Worm (Caenorhabditis elegans) whole organism, L1 larva: ENCODE measurements around the gene ndx-3.

Experiments used
- C04F5.9 ChIP-seq: sonication (generic microtip); optimal IDR thresholded peaks from 2 replicates; lab custom pipeline; 2016; ENCODE audit warnings: missing genetic modification characterization, missing compliant biosample characterization
- aly-2 ChIP-seq: fragments of 150-350 bp; optimal IDR thresholded peaks from 2 replicates; lab custom pipeline; 2014; ENCODE audit warnings: missing biosample characterization, missing genetic modification characterization
- ama-1 ChIP-seq: fragments of 150-350 bp; optimal IDR thresholded peaks from 2 replicates; lab custom pipeline; 2014
- blmp-1 ChIP-seq: fragments of 150-350 bp; optimal IDR thresholded peaks from 2 replicates; lab custom pipeline; 2014; ENCODE audit warnings: missing biosample characterization, missing genetic modification characterization
- ceh-63 ChIP-seq: fragments of 200-800 bp; sonication (Bioruptor generic); optimal IDR thresholded peaks from 2 replicates; lab custom pipeline; 2018; ENCODE audit warnings: mild to moderate bottlenecking, missing genetic modification characterization, missing compliant biosample characterization
- ceh-8 ChIP-seq: fragments of 200-800 bp; sonication (Bioruptor generic); optimal IDR thresholded peaks from 2 replicates; lab custom pipeline; 2018; ENCODE audit warnings: mild to moderate bottlenecking, missing genetic modification characterization, moderate library complexity, missing compliant biosample characterization
- ceh-88 ChIP-seq: fragments of 200-800 bp; sonication (Bioruptor generic); IDR thresholded peaks from 2 replicates; pipeline ENCODE4 v1.3.6; 2022; ENCODE audit warnings: missing genetic modification characterization, missing compliant biosample characterization
- ces-1 ChIP-seq: fragments of 150-350 bp; optimal IDR thresholded peaks from 2 replicates; lab custom pipeline; 2014; ENCODE audit warnings: missing biosample characterization, missing genetic modification reagents, missing genetic modification characterization
- dpl-1 ChIP-seq, 3 experiments: fragments of 150-350 bp in 2 of 3; sonication (generic microtip) in 1 of 3; optimal IDR thresholded peaks; 2 replicates each; lab custom pipeline; 2014 to 2017; ENCODE audit warnings: missing biosample characterization in 3 of 3, missing genetic modification characterization in 3 of 3, missing genetic modification reagents in 3 of 3
- efl-1 ChIP-seq, 4 experiments: fragments of 150-350 bp; optimal IDR thresholded peaks in 3 of 4; peaks in 1 of 4; 1 replicate in 1 of 4; 2 replicates in 3 of 4; lab custom pipeline; 2014; ENCODE audit warnings: missing biosample characterization in 2 of 4, missing genetic modification characterization in 2 of 4, missing genetic modification reagents in 2 of 4
- efl-3 ChIP-seq: fragments of 200-800 bp; sonication (Bioruptor generic); optimal IDR thresholded peaks from 2 replicates; lab custom pipeline; 2018; ENCODE audit warnings: mild to moderate bottlenecking, missing genetic modification characterization, missing compliant biosample characterization
- egl-13 ChIP-seq: sonication (generic microtip); optimal IDR thresholded peaks from 2 replicates; lab custom pipeline; 2016; ENCODE audit warnings: missing genotype, missing genetic modification reagents, missing genetic modification characterization, missing compliant biosample characterization
- egl-27 ChIP-seq, 2 experiments: fragments of 150-350 bp in 1 of 2; sonication (generic microtip); optimal IDR thresholded peaks; 3 replicates each; lab custom pipeline; 2017 to 2018; ENCODE audit warnings: missing biosample characterization in 2 of 2, missing genetic modification characterization in 2 of 2, missing genetic modification reagents in 2 of 2
- elt-2 ChIP-seq: sonication (generic microtip); optimal IDR thresholded peaks from 2 replicates; lab custom pipeline; 2016; ENCODE audit warnings: missing genetic modification characterization, mild to moderate bottlenecking, inconsistent platforms, missing compliant biosample characterization, missing genetic modification reagents
- fkh-8 ChIP-seq: sonication (generic microtip); optimal IDR thresholded peaks from 2 replicates; lab custom pipeline; 2016; ENCODE audit warnings: mild to moderate bottlenecking, missing genetic modification characterization, missing compliant biosample characterization
- fos-1 ChIP-seq: fragments of 150-350 bp; optimal IDR thresholded peaks from 2 replicates; lab custom pipeline; 2014; ENCODE audit warnings: missing biosample characterization, missing genetic modification characterization
- hlh-17 ChIP-seq: fragments of 200-800 bp; sonication (Bioruptor generic); optimal IDR thresholded peaks from 2 replicates; lab custom pipeline; 2018; ENCODE audit warnings: missing genetic modification characterization, mild to moderate bottlenecking, missing compliant biosample characterization, moderate library complexity, borderline replicate concordance
- hlh-4 ChIP-seq: sonication (generic microtip); optimal IDR thresholded peaks from 2 replicates; lab custom pipeline; 2016; ENCODE audit warnings: mild to moderate bottlenecking, missing genetic modification characterization, missing compliant biosample characterization
- jun-1 ChIP-seq: fragments of 150-350 bp; optimal IDR thresholded peaks from 2 replicates; lab custom pipeline; 2014; ENCODE audit warnings: missing biosample characterization, missing genetic modification reagents, missing genetic modification characterization
- lin-14 ChIP-seq: fragments of 200-800 bp; sonication (Bioruptor generic); optimal IDR thresholded peaks from 2 replicates; lab custom pipeline; 2018; ENCODE audit warnings: mild to moderate bottlenecking, missing genetic modification characterization, moderate library complexity, missing compliant biosample characterization
- lin-39 ChIP-seq: fragments of 150-350 bp; optimal IDR thresholded peaks from 2 replicates; lab custom pipeline; 2014; ENCODE audit warnings: missing biosample characterization, missing genetic modification reagents, missing genetic modification characterization
- lir-3 ChIP-seq: sonication (generic microtip); optimal IDR thresholded peaks from 2 replicates; lab custom pipeline; 2016; ENCODE audit warnings: mild to moderate bottlenecking, missing genetic modification characterization, moderate library complexity, missing compliant biosample characterization; ENCODE audit not compliant: poor library complexity
- lsy-2 ChIP-seq, 2 experiments: fragments of 150-350 bp; optimal IDR thresholded peaks; 2 replicates each; lab custom pipeline; 2014; ENCODE audit warnings: missing biosample characterization in 2 of 2, missing genetic modification characterization in 2 of 2
- mef-2 ChIP-seq: fragments of 150-350 bp; optimal IDR thresholded peaks from 2 replicates; lab custom pipeline; 2014; ENCODE audit warnings: missing biosample characterization, missing genetic modification characterization
- nhr-11 ChIP-seq: fragments of 150-350 bp; optimal IDR thresholded peaks from 2 replicates; lab custom pipeline; 2014; ENCODE audit warnings: missing biosample characterization, missing genetic modification characterization
- nhr-12 ChIP-seq: sonication (generic microtip); optimal IDR thresholded peaks from 2 replicates; lab custom pipeline; 2017; ENCODE audit warnings: missing biosample characterization, missing genetic modification characterization
- nhr-47 ChIP-seq: sonication (generic microtip); optimal IDR thresholded peaks from 2 replicates; lab custom pipeline; 2016; ENCODE audit warnings: mild to moderate bottlenecking, missing genetic modification characterization, moderate library complexity, missing compliant biosample characterization
- nhr-76 ChIP-seq: sonication (generic microtip); optimal IDR thresholded peaks from 2 replicates; lab custom pipeline; 2017; ENCODE audit warnings: missing biosample characterization, missing genetic modification characterization
- nhr-77 ChIP-seq: fragments of 150-350 bp; optimal IDR thresholded peaks from 2 replicates; lab custom pipeline; 2014; ENCODE audit warnings: missing biosample characterization, missing genetic modification characterization
- nhr-84 ChIP-seq: sonication (generic microtip); optimal IDR thresholded peaks from 2 replicates; lab custom pipeline; 2017; ENCODE audit warnings: missing biosample characterization, missing genetic modification characterization
- pax-3 ChIP-seq: fragments of 200-800 bp; sonication (Bioruptor generic); optimal IDR thresholded peaks from 2 replicates; lab custom pipeline; 2018; ENCODE audit warnings: mild to moderate bottlenecking, missing genetic modification characterization, moderate library complexity, missing compliant biosample characterization
- rnt-1 ChIP-seq: sonication (generic microtip); optimal IDR thresholded peaks from 2 replicates; lab custom pipeline; 2016; ENCODE audit warnings: mild to moderate bottlenecking, missing genetic modification characterization, moderate library complexity, missing compliant biosample characterization
- sptf-1 ChIP-seq: fragments of 150-350 bp; optimal IDR thresholded peaks from 2 replicates; lab custom pipeline; 2014; ENCODE audit warnings: missing biosample characterization, missing genetic modification characterization
- sup-37 ChIP-seq: fragments of 200-800 bp; sonication (Bioruptor generic); optimal IDR thresholded peaks from 2 replicates; lab custom pipeline; 2018; ENCODE audit warnings: mild to moderate bottlenecking, missing genetic modification characterization, missing compliant biosample characterization
- swsn-7 ChIP-seq: sonication (generic microtip); optimal IDR thresholded peaks from 2 replicates; lab custom pipeline; 2016; ENCODE audit warnings: missing genetic modification characterization, missing compliant biosample characterization
- tbx-2 ChIP-seq: sonication (generic microtip); optimal IDR thresholded peaks from 2 replicates; lab custom pipeline; 2016; ENCODE audit warnings: missing genetic modification characterization, missing compliant biosample characterization
- tlp-1 ChIP-seq: fragments of 150-350 bp; optimal IDR thresholded peaks from 2 replicates; lab custom pipeline; 2014; ENCODE audit warnings: missing biosample characterization, missing genetic modification characterization
- unc-62 ChIP-seq: fragments of 150-350 bp; optimal IDR thresholded peaks from 2 replicates; lab custom pipeline; 2014; ENCODE audit warnings: missing biosample characterization, missing genetic modification reagents, missing genetic modification characterization
- unc-86 ChIP-seq: sonication (generic microtip); optimal IDR thresholded peaks from 2 replicates; lab custom pipeline; 2016; ENCODE audit warnings: missing genetic modification characterization, missing compliant biosample characterization
- unc-98 ChIP-seq: fragments of 200-800 bp; sonication (Bioruptor generic); IDR thresholded peaks from 2 replicates; pipeline ENCODE4 v1.3.6; 2022; ENCODE audit warnings: missing genetic modification characterization, missing compliant biosample characterization
- vab-15 ChIP-seq: sonication (generic microtip); optimal IDR thresholded peaks from 2 replicates; lab custom pipeline; 2017; ENCODE audit warnings: missing genotype, mild to moderate bottlenecking, missing genetic modification characterization, missing compliant biosample characterization
- zip-4 ChIP-seq: fragments of 200-800 bp; sonication (Bioruptor generic); optimal IDR thresholded peaks from 2 replicates; lab custom pipeline; 2018; ENCODE audit warnings: mild to moderate bottlenecking, missing genetic modification characterization, moderate library complexity, missing compliant biosample characterization
- ztf-11 ChIP-seq, 2 experiments: sonication (generic microtip); optimal IDR thresholded peaks; 2 replicates each; lab custom pipeline; 2016 to 2017; ENCODE audit warnings: missing genetic modification characterization in 2 of 2, missing biosample characterization in 1 of 2, missing compliant biosample characterization in 1 of 2
- ztf-4 ChIP-seq: fragments of 150-350 bp; optimal IDR thresholded peaks from 2 replicates; lab custom pipeline; 2014; ENCODE audit warnings: missing biosample characterization, missing genetic modification characterization

ndx-3 gene

ce11 chrII:4993530-4994192, 40.3 kb downstream of the ndx-3 start, which contains the start of the genes eif-1 and vps-24 (continued):
- TF ChIP-seq nhr-47 (tag; lab: Kevin White, UChicago): peak; percentile 46
- no peak for TF ChIP-seq nhr-77 (tag; lab: Kevin White, UChicago)
- TF ChIP-seq nhr-84: no peak
- TF ChIP-seq jun-1: no peak
- TF ChIP-seq sptf-1: no peak
- TF ChIP-seq fos-1 (tag; lab: Kevin White, UChicago): no peak
- no peak for TF ChIP-seq ceh-88 (GFP tag; lab: Robert Waterston, UW)
- TF ChIP-seq unc-98 (GFP tag; lab: Robert Waterston, UW): no peak
- no peak for TF ChIP-seq ces-1 (GFP tag; lab: Kevin White, UChicago)
- peak; percentile 12 for TF ChIP-seq swsn-7 (tag; lab: Kevin White, UChicago)
- TF ChIP-seq elt-2: no peak
- TF ChIP-seq tbx-2 (tag; lab: Kevin White, UChicago): peak; percentile 47
- TF ChIP-seq pax-3 (tag; lab: Kevin White, UChicago): no peak
- peak; percentile 12 for TF ChIP-seq blmp-1 (tag; lab: Kevin White, UChicago)
- peak; percentile 58 for TF ChIP-seq lir-3
- no peak for TF ChIP-seq ztf-4
- TF ChIP-seq ztf-11 (tag; optimal IDR thresholded peaks at IDR 0.05; lab: Kevin White, UChicago): no peak
- peak; percentile 16 for TF ChIP-seq fkh-8 (tag; lab: Kevin White, UChicago)
- no peak for TF ChIP-seq vab-15
- no peak for TF ChIP-seq ama-1 (lab: Kevin White, UChicago)
- peak; percentile 49 for TF ChIP-seq lin-14 (GFP tag; lab: Kevin White, UChicago)
- TF ChIP-seq tlp-1: no peak
- no peak for TF ChIP-seq C04F5.9 (tag; lab: Kevin White, UChicago)
- TF ChIP-seq efl-3 (GFP tag; lab: Kevin White, UChicago): no peak
- no peak for TF ChIP-seq hlh-4 (tag; lab: Kevin White, UChicago)
- peak; percentile 53 to 74 for TF ChIP-seq lsy-2 (tag; optimal IDR thresholded peaks at IDR 0.05; lab: Kevin White, UChicago)
- TF ChIP-seq nhr-11 (tag; lab: Kevin White, UChicago): no peak
- TF ChIP-seq dpl-1 (GFP tag; optimal IDR thresholded peaks at IDR 0.05; lab: Kevin White, UChicago): peak; percentile 55 to 77 (median 59)
- TF ChIP-seq hlh-17 (GFP tag; lab: Kevin White, UChicago): no peak
- no peak for TF ChIP-seq aly-2 (tag; lab: Kevin White, UChicago)
- TF ChIP-seq egl-27 (tag; optimal IDR thresholded peaks at IDR 0.05; lab: Kevin White, UChicago): no peak
- TF ChIP-seq unc-86 (tag; lab: Kevin White, UChicago): no peak
- peak; percentile 65 for TF ChIP-seq rnt-1 (tag; lab: Kevin White, UChicago)
- TF ChIP-seq ceh-8 (GFP tag; lab: Kevin White, UChicago): no peak
- TF ChIP-seq egl-13 (tag; lab: Kevin White, UChicago): no peak
- no peak for TF ChIP-seq sup-37 (GFP tag; lab: Kevin White, UChicago)
- TF ChIP-seq nhr-76: no peak
- TF ChIP-seq unc-62 (GFP tag; lab: Kevin White, UChicago): no peak
- no peak for TF ChIP-seq ceh-63 (GFP tag; lab: Kevin White, UChicago)
- no peak for TF ChIP-seq mef-2 (tag; lab: Kevin White, UChicago)
- no peak for TF ChIP-seq zip-4 (GFP tag; lab: Kevin White, UChicago)
- no peak for TF ChIP-seq nhr-12
- peak; percentile 57 to 64 for TF ChIP-seq efl-1 (optimal IDR thresholded peaks at IDR 0.05; lab: Kevin White, UChicago)
- peak; percentile 72 to 95 for TF ChIP-seq efl-1 (GFP tag; optimal IDR thresholded peaks at IDR 0.05 in 1 of 2; lab: Kevin White, UChicago)
- no peak for TF ChIP-seq lin-39 (tag; lab: Kevin White, UChicago)
- TF ChIP-seq, all 84 proteins: peak for 29
